Worm (Caenorhabditis elegans): Measurements from ENCODE around the gene nhr-20.

ce11 chrIII:4278203-4278602 lies 45.2 kb upstream of the nhr-20 start:
- TF ChIP-seq sea-1 (GFP tag; conservative IDR thresholded peaks at IDR 0.05) (no peak), tra-4 (tag; optimal IDR thresholded peaks at IDR 0.05) (no peak), pes-1 (GFP tag; IDR thresholded peaks at IDR 0.05) (no peak), ama-1 (optimal IDR thresholded peaks at IDR 0.05) (no peak), tbx-11 (GFP tag; IDR thresholded peaks at IDR 0.05) (no peak), aly-1 (tag; optimal IDR thresholded peaks at IDR 0.05) (no peak), flt-1 (GFP tag; IDR thresholded peaks at IDR 0.05) (no peak), hmg-4 (GFP tag; optimal IDR thresholded peaks at IDR 0.05) (no peak), hmbx-1 (tag; optimal IDR thresholded peaks at IDR 0.05) (no peak), B0310.2 (tag; optimal IDR thresholded peaks at IDR 0.05) (no peak), hnd-1 (tag; optimal IDR thresholded peaks at IDR 0.05) (no peak), tbx-37 (GFP tag; conservative IDR thresholded peaks at IDR 0.05) (no peak), ceh-13 (GFP tag; optimal IDR thresholded peaks at IDR 0.05) (no peak), scrt-1 (GFP tag; IDR thresholded peaks at IDR 0.05) (no peak)
